Fruit fly (Drosophila melanogaster): ENCODE data around the gene Skel.

Skel gene

dm6 chr3R:10641284-10641683 lies 45.5 kb upstream of the Skel start (continued):
- TF ChIP-seq CG42726 (GFP tag; IDR thresholded peaks at IDR 0.05; ENCODE audit: partially characterized antibody) (no peak), ap (GFP tag; IDR thresholded peaks at IDR 0.05) (peak; percentile 16; the same call in 1 of the 2 replicates), B-H1 (GFP tag; IDR thresholded peaks at IDR 0.05) (no peak), CG8944 (GFP tag; optimal IDR thresholded peaks at IDR 0.05) (no peak), caup (GFP tag; optimal IDR thresholded peaks at IDR 0.05; ENCODE audit: severe bottlenecking) (no peak), zen (tag; optimal IDR thresholded peaks at IDR 0.05) (peak; percentile 86), sima (GFP tag; optimal IDR thresholded peaks at IDR 0.05) (no peak), Vsx1 (GFP tag; optimal IDR thresholded peaks at IDR 0.05) (no peak), Six4 (GFP tag; optimal IDR thresholded peaks at IDR 0.05) (no peak), Stat92E (GFP tag; optimal IDR thresholded peaks at IDR 0.05) (no peak), CG12659 (GFP tag; optimal IDR thresholded peaks at IDR 0.05) (peak; percentile 4), btn (GFP tag; optimal IDR thresholded peaks at IDR 0.05) (no peak), z (GFP tag; IDR thresholded peaks at IDR 0.05) (no peak), sim (GFP tag; IDR thresholded peaks at IDR 0.05) (no peak), gem (tag; optimal IDR thresholded peaks at IDR 0.05) (peak; percentile 74), odd (GFP tag; optimal IDR thresholded peaks at IDR 0.05) (no peak), HmgZ (tag; optimal IDR thresholded peaks at IDR 0.05) (no peak), CG2712 (tag; optimal IDR thresholded peaks at IDR 0.05) (peak; percentile 65), CG15696 (tag; optimal IDR thresholded peaks at IDR 0.05) (peak; percentile 67), Lpt (GFP tag; optimal IDR thresholded peaks at IDR 0.05) (no peak), CG10366 (GFP tag; IDR thresholded peaks at IDR 0.05) (no peak), CG30403 (GFP tag; optimal IDR thresholded peaks at IDR 0.05) (peak; percentile 31), CG6854 (GFP tag; optimal IDR thresholded peaks at IDR 0.05) (no peak), CG15601 (tag; optimal IDR thresholded peaks at IDR 0.05) (peak; percentile 33), bowl (GFP tag; IDR thresholded peaks at IDR 0.05) (no peak), Ets65A (GFP tag) (peak; percentile 90), CG6813 (GFP tag; optimal IDR thresholded peaks at IDR 0.05) (no peak), CG16863 (GFP tag; optimal IDR thresholded peaks at IDR 0.05) (no peak), lbe (GFP tag; optimal IDR thresholded peaks at IDR 0.05) (no peak), Atf6 (GFP tag; IDR thresholded peaks at IDR 0.05) (no peak), CG18476 (GFP tag; optimal IDR thresholded peaks at IDR 0.05) (peak; percentile 5), BtbVII (GFP tag; optimal IDR thresholded peaks at IDR 0.05) (no peak), CG3838 (GFP tag; optimal IDR thresholded peaks at IDR 0.05) (no peak), CG17802 (tag; optimal IDR thresholded peaks at IDR 0.05) (no peak), Eip74EF (GFP tag; optimal IDR thresholded peaks at IDR 0.05) (no peak), CG12236 (GFP tag; optimal IDR thresholded peaks at IDR 0.05) (no peak), CG18262 (tag; optimal IDR thresholded peaks at IDR 0.05) (peak; percentile 72), aop (GFP tag; IDR thresholded peaks at IDR 0.05) (no peak), Mes4 (GFP tag; optimal IDR thresholded peaks at IDR 0.05) (peak; percentile 1), CG4707 (GFP tag; optimal IDR thresholded peaks at IDR 0.05) (no peak), CG14441 (GFP tag; IDR thresholded peaks at IDR 0.05) (no peak), chif (GFP tag; optimal IDR thresholded peaks at IDR 0.05) (peak in 1 of 2 experiments; percentile 51), org-1 (GFP tag; optimal IDR thresholded peaks at IDR 0.05) (no peak), CG2678 (tag; optimal IDR thresholded peaks at IDR 0.05) (peak; percentile 55), lab (GFP tag; optimal IDR thresholded peaks at IDR 0.05) (peak; percentile 40), CG1602 (GFP tag; optimal IDR thresholded peaks at IDR 0.05) (peak; percentile 27), gce (GFP tag; IDR thresholded peaks at IDR 0.05) (no peak), lilli (GFP tag; optimal IDR thresholded peaks at IDR 0.05) (peak; percentile 38), Lim3 (GFP tag; IDR thresholded peaks at IDR 0.05) (no peak), az2 (GFP tag; optimal IDR thresholded peaks at IDR 0.05) (peak; percentile 50), CG12391 (tag; optimal IDR thresholded peaks at IDR 0.05) (peak; percentile 66)

Measured in whole organism, embryonic.